Worm (Caenorhabditis elegans) whole organism, L2 larva: ENCODE results near the gene nspc-19.

Experiments
- C34F6.9 ChIP-seq: fragments of 150-350 bp; optimal IDR thresholded peaks from 2 replicates; lab custom pipeline; 2014; ENCODE audit warnings: missing biosample characterization, missing genetic modification characterization
- F13H6.1 ChIP-seq: sonication (generic microtip); optimal IDR thresholded peaks from 2 replicates; lab custom pipeline; 2016; ENCODE audit warnings: missing genetic modification characterization, missing compliant biosample characterization
- R02D3.7 ChIP-seq: fragments of 150-350 bp; optimal IDR thresholded peaks from 2 replicates; lab custom pipeline; 2014; ENCODE audit warnings: missing biosample characterization, missing genetic modification characterization
- Y55F3AM.14 ChIP-seq: fragments of 200-800 bp; sonication (Bioruptor generic); optimal IDR thresholded peaks from 2 replicates; lab custom pipeline; 2018; ENCODE audit warnings: mild to moderate bottlenecking, missing genetic modification characterization, missing compliant biosample characterization
- alr-1 ChIP-seq: fragments of 150-350 bp; optimal IDR thresholded peaks from 2 replicates; lab custom pipeline; 2014; ENCODE audit warnings: missing biosample characterization, missing genetic modification characterization
- ama-1 ChIP-seq: fragments of 150-350 bp; optimal IDR thresholded peaks from 2 replicates; lab custom pipeline; 2018; ENCODE audit warnings: inconsistent platforms
- blmp-1 ChIP-seq: sonication (generic microtip); optimal IDR thresholded peaks from 2 replicates; lab custom pipeline; 2017; ENCODE audit warnings: missing genetic modification characterization, mild to moderate bottlenecking, missing compliant biosample characterization, antibody characterized with exemption, moderate library complexity; ENCODE audit not compliant: insufficient read depth
- ceh-16 ChIP-seq: fragments of 150-350 bp; optimal IDR thresholded peaks from 2 replicates; lab custom pipeline; 2014; ENCODE audit warnings: missing biosample characterization, missing genetic modification characterization
- ceh-82 ChIP-seq: fragments of 150-350 bp; optimal IDR thresholded peaks from 2 replicates; lab custom pipeline; 2014; ENCODE audit warnings: missing biosample characterization, missing genetic modification characterization
- crh-2 ChIP-seq: sonication (generic microtip); optimal IDR thresholded peaks from 2 replicates; lab custom pipeline; 2017; ENCODE audit warnings: missing biosample characterization, missing genetic modification characterization
- dmd-4 ChIP-seq: sonication (generic microtip); optimal IDR thresholded peaks from 2 replicates; lab custom pipeline; 2017; ENCODE audit warnings: missing biosample characterization, missing genetic modification characterization
- egl-27 ChIP-seq: sonication (generic microtip); optimal IDR thresholded peaks from 3 replicates; lab custom pipeline; 2017; ENCODE audit warnings: missing biosample characterization, missing genetic modification reagents, missing genetic modification characterization
- elt-1 ChIP-seq: fragments of 150-350 bp; optimal IDR thresholded peaks from 2 replicates; lab custom pipeline; 2014; ENCODE audit warnings: missing biosample characterization, missing genetic modification characterization
- elt-3 ChIP-seq: sonication (generic microtip); optimal IDR thresholded peaks from 2 replicates; lab custom pipeline; 2017; ENCODE audit warnings: missing biosample characterization, missing genetic modification characterization
- fos-1 ChIP-seq: fragments of 150-350 bp; optimal IDR thresholded peaks from 2 replicates; lab custom pipeline; 2014; ENCODE audit warnings: missing biosample characterization, missing genetic modification characterization
- lin-11 ChIP-seq: fragments of 150-350 bp; sonication (generic microtip); optimal IDR thresholded peaks from 2 replicates; lab custom pipeline; 2014; ENCODE audit warnings: missing biosample characterization, missing genetic modification characterization, inconsistent platforms, mixed read lengths
- lin-13 ChIP-seq: fragments of 150-350 bp; optimal IDR thresholded peaks from 2 replicates; lab custom pipeline; 2014; ENCODE audit warnings: missing biosample characterization, missing genetic modification reagents, missing genetic modification characterization
- lin-39 ChIP-seq: fragments of 150-350 bp; optimal IDR thresholded peaks from 2 replicates; lab custom pipeline; 2014; ENCODE audit warnings: missing biosample characterization, missing genetic modification reagents, missing genetic modification characterization
- lsy-2 ChIP-seq, 2 experiments: fragments of 150-350 bp in 1 of 2; sonication (generic microtip) in 1 of 2; optimal IDR thresholded peaks; 2 replicates each; lab custom pipeline; 2014 to 2017; ENCODE audit warnings: missing biosample characterization in 2 of 2, missing genetic modification characterization in 2 of 2
- mab-5 ChIP-seq: fragments of 150-350 bp; optimal IDR thresholded peaks from 2 replicates; lab custom pipeline; 2014; ENCODE audit warnings: missing biosample characterization, missing genetic modification characterization
- mbf-1 ChIP-seq: sonication (generic microtip); optimal IDR thresholded peaks from 2 replicates; lab custom pipeline; 2017; ENCODE audit warnings: missing biosample characterization, missing genetic modification characterization
- mdl-1 ChIP-seq, 2 experiments: fragments of 150-350 bp in 1 of 2; sonication (generic microtip) in 1 of 2; optimal IDR thresholded peaks; 2 replicates each; lab custom pipeline; 2017; ENCODE audit warnings: missing biosample characterization in 2 of 2, missing genetic modification characterization in 2 of 2
- nhr-10 ChIP-seq: sonication (generic microtip); optimal IDR thresholded peaks from 2 replicates; lab custom pipeline; 2017; ENCODE audit warnings: missing biosample characterization, missing genetic modification characterization
- nhr-11 ChIP-seq: fragments of 150-350 bp; optimal IDR thresholded peaks from 2 replicates; lab custom pipeline; 2014; ENCODE audit warnings: missing biosample characterization, missing genetic modification characterization
- nhr-12 ChIP-seq: fragments of 150-350 bp; optimal IDR thresholded peaks from 2 replicates; lab custom pipeline; 2014; ENCODE audit warnings: missing biosample characterization, missing genetic modification characterization
- nhr-129 ChIP-seq: fragments of 150-350 bp; optimal IDR thresholded peaks from 2 replicates; lab custom pipeline; 2014; ENCODE audit warnings: missing biosample characterization, missing genetic modification characterization
- nhr-21 ChIP-seq: fragments of 150-350 bp; optimal IDR thresholded peaks from 2 replicates; lab custom pipeline; 2014; ENCODE audit warnings: missing biosample characterization, missing genetic modification characterization
- nhr-23 ChIP-seq: fragments of 150-350 bp; optimal IDR thresholded peaks from 2 replicates; lab custom pipeline; 2014; ENCODE audit warnings: missing biosample characterization, missing genetic modification reagents, missing genetic modification characterization
- nhr-237 ChIP-seq: fragments of 150-350 bp; optimal IDR thresholded peaks from 2 replicates; lab custom pipeline; 2014; ENCODE audit warnings: missing biosample characterization, missing genetic modification characterization
- nhr-25 ChIP-seq: fragments of 150-350 bp; sonication (generic microtip); optimal IDR thresholded peaks from 3 replicates; lab custom pipeline; 2014; ENCODE audit warnings: missing biosample characterization, missing genetic modification characterization
- nhr-6 ChIP-seq: fragments of 150-350 bp; optimal IDR thresholded peaks from 2 replicates; lab custom pipeline; 2014; ENCODE audit warnings: missing biosample characterization, missing genetic modification characterization
- nhr-77 ChIP-seq: fragments of 150-350 bp; optimal IDR thresholded peaks from 2 replicates; lab custom pipeline; 2014; ENCODE audit warnings: missing biosample characterization, missing genetic modification characterization
- peb-1 ChIP-seq: fragments of 150-350 bp; optimal IDR thresholded peaks from 2 replicates; lab custom pipeline; 2014; ENCODE audit warnings: missing biosample characterization, missing genetic modification characterization
- sem-4 ChIP-seq: fragments of 150-350 bp; optimal IDR thresholded peaks from 2 replicates; lab custom pipeline; 2014; ENCODE audit warnings: missing biosample characterization, missing genetic modification reagents, missing genetic modification characterization
- skn-1 ChIP-seq: sonication (generic microtip); optimal IDR thresholded peaks from 2 replicates; lab custom pipeline; 2017; ENCODE audit warnings: missing biosample characterization, missing genetic modification characterization
- sma-3 ChIP-seq: sonication (generic microtip); optimal IDR thresholded peaks from 2 replicates; lab custom pipeline; 2016; ENCODE audit warnings: missing genetic modification reagents, missing genetic modification characterization, missing compliant biosample characterization
- sma-9 ChIP-seq, 2 experiments: fragments of 150-350 bp in 1 of 2; sonication (generic microtip) in 1 of 2; optimal IDR thresholded peaks; 2 replicates each; lab custom pipeline; 2014 to 2016; ENCODE audit warnings: missing genetic modification characterization in 2 of 2, mild to moderate bottlenecking in 1 of 2, missing biosample characterization in 1 of 2, missing compliant biosample characterization in 1 of 2, missing genetic modification reagents in 1 of 2, moderate library complexity in 1 of 2
- snpc-4 ChIP-seq: fragments of 150-350 bp; optimal IDR thresholded peaks from 2 replicates; lab custom pipeline; 2014; ENCODE audit warnings: missing biosample characterization, missing genetic modification characterization
- unc-39 ChIP-seq: fragments of 150-350 bp; optimal IDR thresholded peaks from 2 replicates; lab custom pipeline; 2014; ENCODE audit warnings: missing biosample characterization, missing genetic modification characterization
- unc-55 ChIP-seq: fragments of 150-350 bp; sonication (generic microtip); optimal IDR thresholded peaks from 3 replicates; lab custom pipeline; 2014; ENCODE audit warnings: missing biosample characterization, missing genetic modification reagents, missing genetic modification characterization
- zag-1 ChIP-seq: fragments of 150-350 bp; optimal IDR thresholded peaks from 2 replicates; lab custom pipeline; 2014; ENCODE audit warnings: missing biosample characterization, missing genetic modification characterization
- ztf-1 ChIP-seq: fragments of 200-800 bp; sonication (Bioruptor generic); conservative IDR thresholded peaks from 2 replicates; pipeline ENCODE4 v1.3.6; 2022; ENCODE audit warnings: missing genetic modification characterization, missing compliant biosample characterization
- ztf-11 ChIP-seq: sonication (generic microtip); optimal IDR thresholded peaks from 2 replicates; lab custom pipeline; 2017; ENCODE audit warnings: missing biosample characterization, missing genetic modification characterization
- ztf-4 ChIP-seq: fragments of 150-350 bp; optimal IDR thresholded peaks from 2 replicates; lab custom pipeline; 2014; ENCODE audit warnings: missing biosample characterization, missing genetic modification characterization

nspc-19 gene

ce11 chrX:14561416-14561973 is 33.0 kb downstream of the nspc-19 start:
- TF ChIP-seq snpc-4 (tag; lab: Kevin White, UChicago) (no peak), nhr-25 (tag; lab: Kevin White, UChicago) (peak; percentile 24), nhr-77 (no peak), mbf-1 (tag; lab: Kevin White, UChicago) (no peak), crh-2 (tag; lab: Kevin White, UChicago) (peak; percentile 77), unc-55 (GFP tag; lab: Kevin White, UChicago) (peak; percentile 67), lin-39 (no peak), zag-1 (peak; percentile 87), lin-13 (GFP tag; lab: Kevin White, UChicago) (peak; percentile 47), egl-27 (peak; percentile 74), ztf-4 (tag; lab: Kevin White, UChicago) (peak; percentile 45), mab-5 (peak; percentile 60), sem-4 (tag; lab: Kevin White, UChicago) (peak; percentile 73), ztf-11 (tag; lab: Kevin White, UChicago) (no peak), peb-1 (tag; lab: Kevin White, UChicago) (no peak), C34F6.9 (peak; percentile 51), nhr-23 (no peak), blmp-1 (tag; lab: Kevin White, UChicago) (peak; percentile 92), sma-9 (GFP tag; optimal IDR thresholded peaks at IDR 0.05; lab: Kevin White, UChicago) (peak; percentile 97), sma-9 (tag; optimal IDR thresholded peaks at IDR 0.05; lab: Kevin White, UChicago) (no peak), ceh-16 (tag; lab: Kevin White, UChicago) (peak; percentile 12), nhr-129 (tag; lab: Kevin White, UChicago) (peak; percentile 79), skn-1 (tag; lab: Kevin White, UChicago) (no peak), nhr-12 (tag; lab: Kevin White, UChicago) (no peak), R02D3.7 (tag; lab: Kevin White, UChicago) (no peak), Y55F3AM.14 (peak; percentile 75), nhr-21 (tag; lab: Kevin White, UChicago) (peak; percentile 60), sma-3 (GFP tag; lab: Kevin White, UChicago) (peak; percentile 50), nhr-237 (tag; lab: Kevin White, UChicago) (no peak), unc-39 (tag; lab: Kevin White, UChicago) (no peak), mdl-1 (tag; optimal IDR thresholded peaks at IDR 0.05; lab: Kevin White, UChicago) (peak; percentile 69 to 82), lsy-2 (tag; optimal IDR thresholded peaks at IDR 0.05; lab: Kevin White, UChicago) (peak in 1 of 2 experiments; percentile 62), lin-11 (tag; lab: Kevin White, UChicago) (peak; percentile 30), ama-1 (no peak), alr-1 (no peak), F13H6.1 (peak; percentile 87), elt-1 (no peak), nhr-6 (tag; lab: Kevin White, UChicago) (peak; percentile 58), fos-1 (tag; lab: Kevin White, UChicago) (peak; percentile 46), elt-3 (tag; lab: Kevin White, UChicago) (no peak)

ce11 chrX:14562286-14563086 is 34.0 kb downstream of the nspc-19 start:
- no peak for TF ChIP-seq mab-5
- TF ChIP-seq lsy-2 (tag; optimal IDR thresholded peaks at IDR 0.05; lab: Kevin White, UChicago): peak in 1 of 2 experiments; percentile 78
- TF ChIP-seq elt-3 (tag; lab: Kevin White, UChicago): peak; percentile 45
- TF ChIP-seq ztf-1 (GFP tag; lab: Robert Waterston, UW): no peak
- TF ChIP-seq F13H6.1: no peak
- peak; percentile 68 for TF ChIP-seq lin-13 (GFP tag; lab: Kevin White, UChicago)
- TF ChIP-seq ztf-11 (tag; lab: Kevin White, UChicago): no peak
- TF ChIP-seq elt-1: no peak
- TF ChIP-seq lin-11 (tag; lab: Kevin White, UChicago): peak; percentile 2
- TF ChIP-seq nhr-11 (tag; lab: Kevin White, UChicago): no peak
- no peak for TF ChIP-seq ceh-82 (tag; lab: Kevin White, UChicago)
- TF ChIP-seq nhr-21 (tag; lab: Kevin White, UChicago): peak; percentile 87
- TF ChIP-seq crh-2 (tag; lab: Kevin White, UChicago): peak; percentile 74
- peak; percentile 55 for TF ChIP-seq unc-55 (GFP tag; lab: Kevin White, UChicago)
- TF ChIP-seq blmp-1 (tag; lab: Kevin White, UChicago): peak; percentile 59
- TF ChIP-seq sem-4 (tag; lab: Kevin White, UChicago): peak; percentile 58
- peak; percentile 37 for TF ChIP-seq nhr-25 (tag; lab: Kevin White, UChicago)
- TF ChIP-seq sma-9 (GFP tag; optimal IDR thresholded peaks at IDR 0.05; lab: Kevin White, UChicago): peak; percentile 95
- TF ChIP-seq sma-9 (tag; optimal IDR thresholded peaks at IDR 0.05; lab: Kevin White, UChicago): no peak
- TF ChIP-seq peb-1 (tag; lab: Kevin White, UChicago): no peak
- peak; percentile 69 for TF ChIP-seq dmd-4 (tag; lab: Kevin White, UChicago)
- peak; percentile 52 for TF ChIP-seq zag-1
- TF ChIP-seq egl-27: no peak
- TF ChIP-seq mdl-1 (tag; optimal IDR thresholded peaks at IDR 0.05; lab: Kevin White, UChicago): peak in 1 of 2 experiments; percentile 24
- peak; percentile 70 for TF ChIP-seq ztf-4 (tag; lab: Kevin White, UChicago)
- TF ChIP-seq fos-1 (tag; lab: Kevin White, UChicago): peak; percentile 6
- TF ChIP-seq C34F6.9: peak; percentile 58
- peak; percentile 47 for TF ChIP-seq nhr-129 (tag; lab: Kevin White, UChicago)
- TF ChIP-seq nhr-6 (tag; lab: Kevin White, UChicago): peak; percentile 82
- TF ChIP-seq nhr-10 (tag; lab: Kevin White, UChicago): no peak
